Worm (Caenorhabditis elegans) whole organism, early embryonic: Measurements from ENCODE around the gene F56F10.2.

ENCODE experiments used
- B0310.2 ChIP-seq: sonication (generic microtip); optimal IDR thresholded peaks from 2 replicates; lab custom pipeline; 2016; ENCODE audit warnings: mild to moderate bottlenecking, missing genetic modification characterization, missing compliant biosample characterization
- F13C5.2 ChIP-seq: sonication (generic microtip); optimal IDR thresholded peaks from 2 replicates; lab custom pipeline; 2017; ENCODE audit warnings: mild to moderate bottlenecking, missing genetic modification characterization, inconsistent platforms, missing compliant biosample characterization
- aly-1 ChIP-seq: sonication (generic microtip); optimal IDR thresholded peaks from 2 replicates; lab custom pipeline; 2016; ENCODE audit warnings: missing genetic modification characterization, missing compliant biosample characterization
- ama-1 ChIP-seq: fragments of 150-350 bp; optimal IDR thresholded peaks from 2 replicates; lab custom pipeline; 2014
- ceh-13 ChIP-seq: fragments of 200-800 bp; sonication (Bioruptor generic); optimal IDR thresholded peaks from 2 replicates; lab custom pipeline; 2018; ENCODE audit warnings: mild to moderate bottlenecking, missing genetic modification characterization, missing compliant biosample characterization
- ceh-36 ChIP-seq: sonication (generic microtip); optimal IDR thresholded peaks from 2 replicates; lab custom pipeline; 2016; ENCODE audit warnings: missing genetic modification characterization, inconsistent platforms, missing compliant biosample characterization
- ets-7 ChIP-seq: sonication (generic microtip); optimal IDR thresholded peaks from 2 replicates; lab custom pipeline; 2016; ENCODE audit warnings: missing genotype, missing genetic modification characterization, missing compliant biosample characterization
- flt-1 ChIP-seq: fragments of 200-800 bp; sonication (Bioruptor generic); IDR thresholded peaks from 2 replicates; pipeline ENCODE4 v1.3.6; 2022; ENCODE audit warnings: missing genetic modification characterization, missing compliant biosample characterization
- hmbx-1 ChIP-seq: sonication (generic microtip); optimal IDR thresholded peaks from 2 replicates; lab custom pipeline; 2016; ENCODE audit warnings: mild to moderate bottlenecking, missing genetic modification characterization, missing compliant biosample characterization
- hmg-4 ChIP-seq: fragments of 200-800 bp; sonication (Bioruptor generic); optimal IDR thresholded peaks from 2 replicates; lab custom pipeline; 2018; ENCODE audit warnings: mild to moderate bottlenecking, missing genetic modification characterization, missing compliant biosample characterization
- hnd-1 ChIP-seq: sonication (generic microtip); optimal IDR thresholded peaks from 2 replicates; lab custom pipeline; 2016; ENCODE audit warnings: missing genetic modification characterization, missing compliant biosample characterization
- pes-1 ChIP-seq: fragments of 200-800 bp; sonication (Bioruptor generic); IDR thresholded peaks from 2 replicates; pipeline ENCODE4 v1.3.6; 2022; ENCODE audit warnings: missing genetic modification reagents, missing genetic modification characterization, missing compliant biosample characterization
- scrt-1 ChIP-seq: fragments of 200-800 bp; sonication (Bioruptor generic); IDR thresholded peaks from 2 replicates; pipeline ENCODE4 v1.3.6; 2022; ENCODE audit warnings: missing genetic modification characterization, missing compliant biosample characterization
- sea-1 ChIP-seq: fragments of 200-800 bp; sonication (Bioruptor generic); conservative IDR thresholded peaks from 2 replicates; pipeline ENCODE4 v1.3.6; 2022; ENCODE audit warnings: missing genetic modification characterization, missing compliant biosample characterization
- tbx-11 ChIP-seq: fragments of 200-800 bp; sonication (Bioruptor generic); IDR thresholded peaks from 2 replicates; pipeline ENCODE4 v1.3.6; 2022; ENCODE audit warnings: missing genetic modification characterization, missing compliant biosample characterization
- tbx-37 ChIP-seq: fragments of 200-800 bp; sonication (Bioruptor generic); conservative IDR thresholded peaks from 2 replicates; pipeline ENCODE4 v1.3.6; 2022; ENCODE audit warnings: missing genetic modification reagents, missing genetic modification characterization, missing compliant biosample characterization
- tra-4 ChIP-seq: sonication (generic microtip); optimal IDR thresholded peaks from 2 replicates; lab custom pipeline; 2017; ENCODE audit warnings: missing genetic modification characterization, missing compliant biosample characterization

The F56F10.2 gene

ce11 chrX:845443-845842, 14.0 kb upstream of the F56F10.2 start:
- no peak for TF ChIP-seq pes-1 (GFP tag; lab: Robert Waterston, UW)
- no peak for TF ChIP-seq ceh-13 (GFP tag; lab: Kevin White, UChicago)
- TF ChIP-seq tbx-11 (GFP tag; lab: Robert Waterston, UW), result no peak
- no peak for TF ChIP-seq ama-1 (lab: Kevin White, UChicago)
- TF ChIP-seq F13C5.2 (tag; lab: Kevin White, UChicago), result no peak
- no peak for TF ChIP-seq flt-1
- no peak for TF ChIP-seq ceh-36 (tag; lab: Kevin White, UChicago)
- no peak for TF ChIP-seq hmg-4 (GFP tag; lab: Kevin White, UChicago)
- TF ChIP-seq tra-4 (tag; lab: Kevin White, UChicago), result no peak
- no peak for TF ChIP-seq ets-7 (tag; lab: Kevin White, UChicago)
- no peak for TF ChIP-seq scrt-1 (GFP tag; lab: Robert Waterston, UW)
- no peak for TF ChIP-seq hnd-1 (tag; lab: Kevin White, UChicago)
- TF ChIP-seq B0310.2 (tag; lab: Kevin White, UChicago), result no peak
- TF ChIP-seq hmbx-1 (tag; lab: Kevin White, UChicago), result no peak
- no peak for TF ChIP-seq tbx-37 (GFP tag; lab: Robert Waterston, UW)

ce11 chrX:851421-851820, 8.0 kb upstream of the F56F10.2 start, which contains the start of gene igcm-1:
TSS of gene igcm-1 (minus strand) at chrX:851521.
- TF ChIP-seq sea-1 (GFP tag; lab: Robert Waterston, UW) (no peak), aly-1 (tag; lab: Kevin White, UChicago) (no peak), ama-1 (lab: Kevin White, UChicago) (no peak), ceh-36 (tag; lab: Kevin White, UChicago) (no peak), flt-1 (no peak), tbx-11 (GFP tag; lab: Robert Waterston, UW) (no peak), tbx-37 (GFP tag; lab: Robert Waterston, UW) (no peak), hnd-1 (tag; lab: Kevin White, UChicago) (no peak), pes-1 (GFP tag; lab: Robert Waterston, UW) (no peak), hmbx-1 (tag; lab: Kevin White, UChicago) (no peak), ets-7 (tag; lab: Kevin White, UChicago) (no peak), F13C5.2 (tag; lab: Kevin White, UChicago) (no peak), scrt-1 (GFP tag; lab: Robert Waterston, UW) (no peak), B0310.2 (tag; lab: Kevin White, UChicago) (no peak), tra-4 (tag; lab: Kevin White, UChicago) (no peak), hmg-4 (GFP tag; lab: Kevin White, UChicago) (no peak)

ce11 chrX:852739-853268, 6.6 kb upstream of the F56F10.2 start:
- TF ChIP-seq B0310.2 (tag; lab: Kevin White, UChicago) (no peak), scrt-1 (GFP tag; lab: Robert Waterston, UW) (0 out of 2 replicates have a peak, but pooled peaks have one; percentile 16), hnd-1 (tag; lab: Kevin White, UChicago) (no peak), hmbx-1 (tag; lab: Kevin White, UChicago) (no peak), hmg-4 (GFP tag; lab: Kevin White, UChicago) (peak; percentile 60)

DNA sequence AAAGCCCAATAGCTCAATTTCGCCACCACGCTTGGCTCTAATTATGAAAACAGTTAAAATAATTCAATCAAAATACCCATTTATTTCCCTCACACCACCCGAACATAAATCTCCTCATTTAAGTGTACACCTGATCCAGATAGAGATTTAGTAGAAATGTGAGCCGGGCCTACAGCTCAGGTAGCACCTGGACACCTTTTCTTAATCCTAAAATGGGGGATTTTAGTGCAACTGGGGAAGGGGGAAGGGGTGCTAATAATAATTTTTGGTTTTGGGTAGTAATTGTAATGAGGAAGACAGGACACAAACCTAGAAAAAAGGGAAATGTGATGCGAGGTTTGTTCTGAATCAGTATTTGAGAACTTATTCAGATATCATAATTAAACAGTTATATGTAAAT, 5.8 kb upstream of the F56F10.2 start:
- TF ChIP-seq ceh-36 (tag; lab: Kevin White, UChicago), result peak; percentile 36
- no peak for TF ChIP-seq tra-4 (tag; lab: Kevin White, UChicago)
- no peak for TF ChIP-seq ceh-13 (GFP tag; lab: Kevin White, UChicago)
- TF ChIP-seq scrt-1 (GFP tag; lab: Robert Waterston, UW), result no peak
- no peak for TF ChIP-seq hmbx-1 (tag; lab: Kevin White, UChicago)
- no peak for TF ChIP-seq flt-1
- no peak for TF ChIP-seq aly-1 (tag; lab: Kevin White, UChicago)

- TF ChIP-seq hmbx-1 (tag; lab: Kevin White, UChicago) (no peak), tra-4 (tag; lab: Kevin White, UChicago) (no peak), ama-1 (lab: Kevin White, UChicago) (no peak), tbx-11 (GFP tag; lab: Robert Waterston, UW) (no peak), hnd-1 (tag; lab: Kevin White, UChicago) (no peak), aly-1 (tag; lab: Kevin White, UChicago) (no peak), hmg-4 (GFP tag; lab: Kevin White, UChicago) (no peak), ets-7 (tag; lab: Kevin White, UChicago) (no peak), ceh-13 (GFP tag; lab: Kevin White, UChicago) (no peak), flt-1 (no peak), tbx-37 (GFP tag; lab: Robert Waterston, UW) (no peak), B0310.2 (tag; lab: Kevin White, UChicago) (no peak), pes-1 (GFP tag; lab: Robert Waterston, UW) (no peak), sea-1 (GFP tag; lab: Robert Waterston, UW) (no peak)
These were observed 1.8 kb upstream of the F56F10.2 start for ce11 chrX:857658-858057.

- TF ChIP-seq tbx-11 (GFP tag; lab: Robert Waterston, UW), result no peak
- TF ChIP-seq ets-7 (tag; lab: Kevin White, UChicago), result no peak
- TF ChIP-seq tra-4 (tag; lab: Kevin White, UChicago), result no peak
- no peak for TF ChIP-seq ceh-36 (tag; lab: Kevin White, UChicago)
- TF ChIP-seq aly-1 (tag; lab: Kevin White, UChicago), result no peak
- TF ChIP-seq hmg-4 (GFP tag; lab: Kevin White, UChicago), result no peak
- TF ChIP-seq scrt-1 (GFP tag; lab: Robert Waterston, UW), result no peak
- TF ChIP-seq hmbx-1 (tag; lab: Kevin White, UChicago), result no peak
- TF ChIP-seq tbx-37 (GFP tag; lab: Robert Waterston, UW), result no peak
- TF ChIP-seq flt-1, result no peak
- no peak for TF ChIP-seq F13C5.2 (tag; lab: Kevin White, UChicago)
- TF ChIP-seq sea-1 (GFP tag; lab: Robert Waterston, UW), result no peak
- no peak for TF ChIP-seq ceh-13 (GFP tag; lab: Kevin White, UChicago)
- TF ChIP-seq ama-1 (lab: Kevin White, UChicago), result no peak
- TF ChIP-seq B0310.2 (tag; lab: Kevin White, UChicago), result no peak
- no peak for TF ChIP-seq hnd-1 (tag; lab: Kevin White, UChicago)
- no peak for TF ChIP-seq pes-1 (GFP tag; lab: Robert Waterston, UW)
These were observed 2.0 kb downstream of the F56F10.2 start for ce11 chrX:861378-861777.
